Fruit fly (Drosophila melanogaster): ENCODE data around the gene CG32986.

CG32986 gene

DNA sequence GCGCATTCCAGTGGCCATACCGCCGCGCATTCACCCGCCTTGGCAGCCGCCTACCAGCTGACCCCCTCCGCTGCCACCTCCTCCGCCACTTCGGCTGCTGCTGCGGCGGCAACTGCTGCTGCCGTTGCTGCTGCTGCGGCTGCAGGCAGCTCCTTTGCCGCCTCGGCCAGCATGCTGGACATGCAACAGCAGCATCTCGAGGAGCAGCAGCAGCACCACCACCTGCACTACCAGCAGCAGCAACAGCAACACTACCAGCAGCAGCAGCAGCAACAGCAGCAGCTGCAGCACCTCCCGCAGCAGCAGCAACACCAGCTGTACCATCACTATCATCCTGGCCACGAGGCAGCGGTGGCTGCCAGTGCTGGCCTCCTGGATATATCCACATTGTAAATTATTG is 34.2 kb upstream of the CG32986 start:
- TF ChIP-seq fkh (GFP tag; optimal IDR thresholded peaks at IDR 0.05), result no peak
- TF ChIP-seq Hr4 (GFP tag; optimal IDR thresholded peaks at IDR 0.05), result no peak
- TF ChIP-seq net (GFP tag; optimal IDR thresholded peaks at IDR 0.05), result no peak

DNA sequence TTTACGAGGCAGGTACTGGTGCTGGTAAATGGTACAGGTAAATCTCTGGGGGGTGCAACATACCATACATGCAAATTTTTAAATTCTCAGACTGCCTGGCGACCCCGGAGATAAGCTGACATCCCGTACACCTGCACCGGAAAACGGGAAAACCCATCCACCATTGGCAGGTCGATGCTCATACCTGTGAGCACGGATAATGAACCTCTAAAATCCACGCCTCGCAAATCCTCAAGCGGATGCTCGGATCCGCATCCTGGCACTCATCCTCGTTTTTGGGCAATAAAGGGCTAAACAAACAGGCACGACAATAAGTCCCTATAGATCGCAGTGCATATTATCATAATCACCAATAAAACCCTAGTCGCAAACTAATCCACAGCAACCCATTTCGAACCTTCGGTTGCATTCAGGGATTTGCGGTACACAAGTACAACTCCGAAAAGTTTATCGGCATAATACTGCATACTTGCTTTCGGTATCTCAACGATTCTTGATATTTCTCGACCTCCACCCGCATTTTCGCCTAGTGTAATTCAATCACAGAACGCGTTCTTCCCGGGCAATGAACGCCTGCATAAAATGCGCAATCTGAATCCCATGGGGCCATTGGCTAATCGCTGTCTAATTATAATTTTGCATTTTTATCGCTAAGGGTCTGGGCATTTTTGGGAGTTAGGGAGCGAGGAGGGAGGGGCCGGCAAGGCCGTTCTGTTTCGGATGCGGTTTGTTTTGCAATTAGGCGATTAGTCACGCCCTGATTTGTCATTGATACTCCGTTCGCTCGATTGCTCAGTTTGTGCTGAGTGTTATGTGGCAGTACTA is 30.0 kb upstream of the CG32986 start:
- TF ChIP-seq CG34406 (GFP tag; optimal IDR thresholded peaks at IDR 0.05), result no peak
- no peak for TF ChIP-seq ss (GFP tag; optimal IDR thresholded peaks at IDR 0.05)
- no peak for TF ChIP-seq CG9139 (GFP tag; optimal IDR thresholded peaks at IDR 0.05)
- TF ChIP-seq svp (GFP tag), result no peak
- TF ChIP-seq esn (GFP tag; optimal IDR thresholded peaks at IDR 0.05), result no peak
- TF ChIP-seq Blimp-1 (GFP tag; optimal IDR thresholded peaks at IDR 0.05), result no peak
- no peak for TF ChIP-seq CG6163 (GFP tag; IDR thresholded peaks at IDR 0.05)
- TF ChIP-seq CG8119 (GFP tag; IDR thresholded peaks at IDR 0.05), result no peak
- no peak for TF ChIP-seq Lpt (GFP tag; optimal IDR thresholded peaks at IDR 0.05)
- no peak for TF ChIP-seq Eip93F (GFP tag; optimal IDR thresholded peaks at IDR 0.05)

DNA sequence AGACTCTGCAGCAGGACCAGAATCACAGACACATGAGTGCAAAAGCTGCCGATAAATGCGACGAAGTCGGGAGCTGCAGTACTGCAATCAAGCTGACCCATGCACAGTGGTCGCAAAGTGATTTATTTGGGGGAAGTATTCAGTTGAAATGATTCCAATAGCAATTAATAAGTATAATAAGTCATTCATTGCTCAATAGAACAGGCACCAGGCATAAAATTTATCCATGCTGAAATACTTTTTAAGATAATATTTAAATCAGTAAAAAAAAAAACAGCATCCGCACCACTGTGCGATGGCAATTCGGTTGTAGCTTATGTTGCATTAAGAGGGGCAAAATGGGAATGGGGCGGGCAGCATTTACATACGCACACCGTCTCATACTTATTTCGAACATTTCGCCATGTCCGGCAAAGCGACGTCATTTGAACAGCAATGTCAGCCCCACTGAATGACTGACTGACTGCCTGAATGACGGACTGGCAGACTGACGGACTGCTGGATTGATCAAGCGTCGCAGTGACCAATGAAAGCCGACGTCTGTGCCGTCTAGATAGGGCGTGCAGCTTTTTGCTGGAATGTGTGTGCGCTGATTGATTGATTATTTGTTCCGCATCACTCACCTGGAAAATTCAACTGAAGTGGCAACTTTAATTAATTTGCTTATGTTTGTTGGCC is 27.6 kb upstream of the CG32986 start:
- peak; percentile 61 for TF ChIP-seq CG7368 (GFP tag; optimal IDR thresholded peaks at IDR 0.05)
- TF ChIP-seq esn (GFP tag; optimal IDR thresholded peaks at IDR 0.05), result peak; percentile 79
- TF ChIP-seq acj6 (GFP tag; optimal IDR thresholded peaks at IDR 0.05), result peak; percentile 72
- peak; percentile 75 for TF ChIP-seq dsx (GFP tag; optimal IDR thresholded peaks at IDR 0.05; ENCODE audit: poor library complexity, severe bottlenecking)
- peak; percentile 78 for TF ChIP-seq CG6792 (GFP tag; optimal IDR thresholded peaks at IDR 0.05)
- TF ChIP-seq Lpt (GFP tag; optimal IDR thresholded peaks at IDR 0.05), result peak; percentile 45
- TF ChIP-seq Hr39 (GFP tag; optimal IDR thresholded peaks at IDR 0.05), result peak; percentile 50
- peak; percentile 82 for TF ChIP-seq CG15336 (GFP tag; IDR thresholded peaks at IDR 0.05)
- TF ChIP-seq Eip78C (GFP tag), result peak; percentile 97
- peak; percentile 57 for TF ChIP-seq CG10669 (GFP tag; optimal IDR thresholded peaks at IDR 0.05)
- peak; percentile 79 for TF ChIP-seq achi (GFP tag; optimal IDR thresholded peaks at IDR 0.05)
- peak; percentile 65 for TF ChIP-seq eg (GFP tag; IDR thresholded peaks at IDR 0.05)
- peak; percentile 69 for TF ChIP-seq CG32006 (GFP tag; optimal IDR thresholded peaks at IDR 0.05)
- TF ChIP-seq Sox15 (GFP tag; optimal IDR thresholded peaks at IDR 0.05), result peak; percentile 5
- peak; percentile 94 for TF ChIP-seq svp (GFP tag)
- TF ChIP-seq Smox (GFP tag; optimal IDR thresholded peaks at IDR 0.05), result peak; percentile 66
- peak; percentile 19 for TF ChIP-seq net (GFP tag; optimal IDR thresholded peaks at IDR 0.05)
- peak; percentile 92 for TF ChIP-seq CG3919 (GFP tag; optimal IDR thresholded peaks at IDR 0.05)
- no peak for TF ChIP-seq Hr38 (GFP tag; optimal IDR thresholded peaks at IDR 0.05)
- TF ChIP-seq lz (GFP tag; optimal IDR thresholded peaks at IDR 0.05), result peak; percentile 66
- peak; percentile 8 for TF ChIP-seq CG16779 (tag; optimal IDR thresholded peaks at IDR 0.05)
- peak; percentile 89 for TF ChIP-seq topi (GFP tag; optimal IDR thresholded peaks at IDR 0.05)
- peak; percentile 55 for TF ChIP-seq CG6808 (GFP tag; optimal IDR thresholded peaks at IDR 0.05)
- no peak for TF ChIP-seq CG11762 (GFP tag; optimal IDR thresholded peaks at IDR 0.05; ENCODE audit: insufficient read depth)
- peak; percentile 36 for TF ChIP-seq Hr4 (GFP tag; optimal IDR thresholded peaks at IDR 0.05)
- peak; percentile 60 for TF ChIP-seq fd59A (GFP tag; optimal IDR thresholded peaks at IDR 0.05)
- TF ChIP-seq CG6163 (GFP tag; IDR thresholded peaks at IDR 0.05), result peak; percentile 67
- peak; percentile 52 for TF ChIP-seq CG4318 (GFP tag; optimal IDR thresholded peaks at IDR 0.05)
- peak; percentile 46 for TF ChIP-seq Ets96B (tag; optimal IDR thresholded peaks at IDR 0.05)
- peak; percentile 22 to 40 for TF ChIP-seq salr (GFP tag; optimal IDR thresholded peaks at IDR 0.05)
- TF ChIP-seq CG10631 (GFP tag; optimal IDR thresholded peaks at IDR 0.05), result peak; percentile 68
- peak; percentile 42 for TF ChIP-seq Sox14 (GFP tag; optimal IDR thresholded peaks at IDR 0.05)
- no peak; the same call in 1 of the 2 replicates for TF ChIP-seq Gug (GFP tag; IDR thresholded peaks at IDR 0.05)
- peak; percentile 60 for TF ChIP-seq CG1621 (tag; optimal IDR thresholded peaks at IDR 0.05)
- no peak for TF ChIP-seq Blimp-1 (GFP tag; optimal IDR thresholded peaks at IDR 0.05)
- peak; percentile 74 for TF ChIP-seq CG8632 (GFP tag; optimal IDR thresholded peaks at IDR 0.05)
- TF ChIP-seq fd85E (GFP tag; optimal IDR thresholded peaks at IDR 0.05), result no peak
- TF ChIP-seq Met (GFP tag; optimal IDR thresholded peaks at IDR 0.05), result peak; percentile 88

Data from whole organism, prepupa.